Fruit fly (Drosophila melanogaster) whole organism, embryonic: Measurements from ENCODE around the gene CG17010.

Experiments
- Blimp-1 ChIP-seq: fragments of 200-800 bp; sonication (Bioruptor generic); optimal IDR thresholded peaks from 3 replicates; lab custom pipeline; 2018; ENCODE audit warnings: missing biosample characterization, missing genetic modification characterization, mild to moderate bottlenecking, moderate library complexity, missing genetic modification reagents
- CG10462 ChIP-seq: fragments of 200-800 bp; sonication (Bioruptor generic); optimal IDR thresholded peaks from 2 replicates; lab custom pipeline; 2016; ENCODE audit warnings: missing biosample characterization, missing genetic modification characterization
- CG10543 ChIP-seq: fragments of 200-800 bp; sonication (Bioruptor generic); optimal IDR thresholded peaks from 3 replicates; lab custom pipeline; 2017; ENCODE audit warnings: missing biosample characterization, mild to moderate bottlenecking, missing genetic modification characterization, moderate library complexity
- CG11247 ChIP-seq: fragments of 200-800 bp; sonication (Bioruptor generic); IDR thresholded peaks from 2 replicates; pipeline ENCODE4 v1.3.6; 2022; ENCODE audit warnings: missing biosample characterization, missing genetic modification characterization
- CG13296 ChIP-seq: fragments of 200-800 bp; sonication (Bioruptor generic); optimal IDR thresholded peaks from 3 replicates; lab custom pipeline; 2018; ENCODE audit warnings: missing biosample characterization, mild to moderate bottlenecking, missing genetic modification characterization
- CG13775 ChIP-seq: fragments of 200-800 bp; sonication (Bioruptor generic); optimal IDR thresholded peaks from 3 replicates; lab custom pipeline; 2017; ENCODE audit warnings: missing biosample characterization, mild to moderate bottlenecking, missing genetic modification characterization
- CG14965 ChIP-seq: fragments of 200-800 bp; sonication (Bioruptor generic); optimal IDR thresholded peaks from 2 replicates; lab custom pipeline; 2016; ENCODE audit warnings: missing biosample characterization, missing genetic modification characterization, borderline replicate concordance
- CG16863 ChIP-seq: fragments of 200-800 bp; sonication (Bioruptor generic); optimal IDR thresholded peaks from 3 replicates; lab custom pipeline; 2016; ENCODE audit warnings: missing biosample characterization, missing genetic modification characterization
- CG17568 ChIP-seq: fragments of 200-800 bp; sonication (Bioruptor generic); optimal IDR thresholded peaks from 2 replicates; lab custom pipeline; 2018; ENCODE audit warnings: missing biosample characterization, mild to moderate bottlenecking, missing genetic modification characterization, moderate library complexity
- CG17612 ChIP-seq: fragments of 200-800 bp; sonication (Bioruptor generic); IDR thresholded peaks from 2 replicates; pipeline ENCODE4 v1.3.6; 2022; ENCODE audit warnings: missing biosample characterization, missing genetic modification characterization
- CG18476 ChIP-seq: fragments of 200-800 bp; sonication (Bioruptor generic); optimal IDR thresholded peaks from 2 replicates; lab custom pipeline; 2016; ENCODE audit warnings: missing biosample characterization, mild to moderate bottlenecking, missing genetic modification characterization
- CG18764 ChIP-seq: fragments of 200-800 bp; sonication (Bioruptor generic); optimal IDR thresholded peaks from 3 replicates; lab custom pipeline; 2016; ENCODE audit warnings: missing biosample characterization, missing genetic modification characterization
- CG30431 ChIP-seq: fragments of 200-800 bp; sonication (Bioruptor generic); optimal IDR thresholded peaks from 2 replicates; lab custom pipeline; 2017; ENCODE audit warnings: missing biosample characterization, missing genetic modification characterization
- CG3065 ChIP-seq: fragments of 200-800 bp; sonication (Bioruptor generic); optimal IDR thresholded peaks from 2 replicates; lab custom pipeline; 2016; ENCODE audit warnings: missing biosample characterization, missing genetic modification characterization
- CG34224 ChIP-seq: fragments of 200-800 bp; sonication (Bioruptor generic); IDR thresholded peaks from 3 replicates; pipeline ENCODE4 v1.3.6; 2022; ENCODE audit warnings: missing biosample characterization, missing genetic modification characterization; ENCODE audit not compliant: partially characterized antibody
- CG4282 ChIP-seq: fragments of 200-800 bp; sonication (Bioruptor generic); optimal IDR thresholded peaks from 2 replicates; lab custom pipeline; 2016; ENCODE audit warnings: missing biosample characterization, missing genetic modification characterization
- CG5245 ChIP-seq: fragments of 200-800 bp; sonication (Bioruptor generic); optimal IDR thresholded peaks from 3 replicates; lab custom pipeline; 2016; ENCODE audit warnings: missing biosample characterization, missing genetic modification characterization
- CG6791 ChIP-seq: fragments of 200-800 bp; sonication (Bioruptor generic); IDR thresholded peaks from 3 replicates; pipeline ENCODE4 v1.3.6; 2022; ENCODE audit warnings: missing biosample characterization, missing genetic modification characterization; ENCODE audit not compliant: partially characterized antibody
- CG7556 ChIP-seq: fragments of 200-800 bp; sonication (Bioruptor generic); optimal IDR thresholded peaks from 2 replicates; lab custom pipeline; 2017; ENCODE audit warnings: missing biosample characterization, mild to moderate bottlenecking, missing genetic modification characterization
- CG9727 ChIP-seq: fragments of 200-800 bp; sonication (Bioruptor generic); optimal IDR thresholded peaks from 3 replicates; lab custom pipeline; 2017; ENCODE audit warnings: missing biosample characterization, mild to moderate bottlenecking, missing genetic modification characterization
- D19A ChIP-seq: fragments of 200-800 bp; optimal IDR thresholded peaks from 3 replicates; lab custom pipeline; 2019; ENCODE audit warnings: missing biosample characterization, mild to moderate bottlenecking, missing genetic modification characterization, moderate library complexity
- Dip3 ChIP-seq: fragments of 200-800 bp; sonication (Bioruptor generic); optimal IDR thresholded peaks from 3 replicates; lab custom pipeline; 2016; ENCODE audit warnings: missing biosample characterization, missing genetic modification characterization
- Drgx ChIP-seq: fragments of 200-800 bp; sonication (Bioruptor generic); IDR thresholded peaks from 2 replicates; pipeline ENCODE4 v1.3.6; 2022; ENCODE audit warnings: missing biosample characterization, missing genetic modification characterization
- Fer1 ChIP-seq: fragments of 200-800 bp; sonication (Bioruptor generic); optimal IDR thresholded peaks from 2 replicates; lab custom pipeline; 2017; ENCODE audit warnings: missing biosample characterization, mild to moderate bottlenecking, missing genetic modification characterization
- HmgD ChIP-seq: fragments of 200-800 bp; sonication (Bioruptor generic); optimal IDR thresholded peaks from 3 replicates; lab custom pipeline; 2016; ENCODE audit warnings: missing biosample characterization, missing genetic modification characterization
- Jarid2 ChIP-seq: fragments of 200-800 bp; sonication (Bioruptor generic); optimal IDR thresholded peaks from 3 replicates; lab custom pipeline; 2017; ENCODE audit warnings: mild to moderate bottlenecking, missing biosample characterization, missing genetic modification reagents, missing genetic modification characterization
- Lpt ChIP-seq: fragments of >200 bp; optimal IDR thresholded peaks from 2 replicates; lab custom pipeline; 2018; ENCODE audit warnings: missing biosample characterization, missing genetic modification characterization
- MBD-R2 ChIP-seq: fragments of 200-800 bp; sonication (Bioruptor generic); IDR thresholded peaks from 2 replicates; pipeline ENCODE4 v1.3.6; 2022; ENCODE audit warnings: missing biosample characterization, missing genetic modification characterization
- Nf-YB ChIP-seq: fragments of 200-800 bp; sonication (Bioruptor generic); optimal IDR thresholded peaks from 3 replicates; lab custom pipeline; 2019; ENCODE audit warnings: missing biosample characterization, mild to moderate bottlenecking, missing genetic modification characterization, moderate library complexity
- ara ChIP-seq: fragments of 200-800 bp; sonication (Bioruptor generic); IDR thresholded peaks from 2 replicates; pipeline ENCODE4 v1.3.6; 2022; ENCODE audit warnings: missing biosample characterization, missing genetic modification characterization
- ash1 ChIP-seq: fragments of 200-800 bp; sonication (Bioruptor generic); optimal IDR thresholded peaks from 2 replicates; lab custom pipeline; 2018; ENCODE audit warnings: missing biosample characterization, mild to moderate bottlenecking, missing genetic modification characterization
- bab2 ChIP-seq: fragments of 200-800 bp; sonication (Bioruptor generic); optimal IDR thresholded peaks from 2 replicates; lab custom pipeline; 2016; ENCODE audit warnings: missing biosample characterization, missing genetic modification characterization
- bcd ChIP-seq: fragments of 200-800 bp; sonication (Bioruptor generic); optimal IDR thresholded peaks from 2 replicates; lab custom pipeline; 2017; ENCODE audit warnings: missing biosample characterization, mild to moderate bottlenecking, missing genetic modification characterization
- cad ChIP-seq: fragments of >200 bp; optimal IDR thresholded peaks from 2 replicates; lab custom pipeline; 2017; ENCODE audit warnings: missing biosample characterization, missing genetic modification characterization
- cas ChIP-seq: fragments of 200-800 bp; sonication (Bioruptor generic); IDR thresholded peaks from 2 replicates; pipeline ENCODE4 v1.3.6; 2022; ENCODE audit warnings: missing biosample characterization, missing genetic modification characterization
- da ChIP-seq: fragments of 200-800 bp; sonication (Bioruptor generic); optimal IDR thresholded peaks from 2 replicates; lab custom pipeline; 2016; ENCODE audit warnings: missing biosample characterization, missing genetic modification characterization
- dpn ChIP-seq, 2 experiments: fragments of 200-800 bp; sonication (Bioruptor generic); optimal IDR thresholded peaks; 3 replicates each; lab custom pipeline; 2016; ENCODE audit warnings: missing biosample characterization in 2 of 2, missing genetic modification characterization in 2 of 2
- fd64A ChIP-seq: fragments of 200-800 bp; sonication (Bioruptor generic); optimal IDR thresholded peaks from 3 replicates; lab custom pipeline; 2018; ENCODE audit warnings: missing biosample characterization, mild to moderate bottlenecking, missing genetic modification characterization
- h ChIP-seq: fragments of >200 bp; optimal IDR thresholded peaks from 2 replicates; lab custom pipeline; 2017
- insv ChIP-seq, 2 experiments: fragments of 200-800 bp; sonication (Bioruptor generic); optimal IDR thresholded peaks; 3 replicates each; lab custom pipeline; 2016 to 2018; ENCODE audit warnings: missing biosample characterization in 2 of 2, missing genetic modification characterization in 2 of 2
- inv ChIP-seq: fragments of 200-800 bp; sonication (Bioruptor generic); IDR thresholded peaks from 2 replicates; pipeline ENCODE4 v1.3.6; 2022; ENCODE audit warnings: missing biosample characterization, missing genetic modification characterization; ENCODE audit not compliant: partially characterized antibody
- mld ChIP-seq: fragments of 200-800 bp; sonication (Bioruptor generic); IDR thresholded peaks from 3 replicates; pipeline ENCODE4 v1.3.6; 2022; ENCODE audit warnings: missing biosample characterization, missing genetic modification characterization; ENCODE audit not compliant: partially characterized antibody
- nerfin-1 ChIP-seq: fragments of 200-800 bp; sonication (Bioruptor generic); optimal IDR thresholded peaks from 3 replicates; lab custom pipeline; 2019; ENCODE audit warnings: missing biosample characterization, mild to moderate bottlenecking, missing genetic modification characterization, moderate library complexity
- onecut ChIP-seq: fragments of 200-800 bp; sonication (Bioruptor generic); IDR thresholded peaks from 2 replicates; pipeline ENCODE4 v1.3.6; 2022; ENCODE audit warnings: missing biosample characterization, missing genetic modification characterization
- org-1 ChIP-seq: fragments of 200-800 bp; sonication (Bioruptor generic); optimal IDR thresholded peaks from 2 replicates; lab custom pipeline; 2017; ENCODE audit warnings: missing biosample characterization, missing genetic modification characterization
- salm ChIP-seq: fragments of 200-800 bp; sonication (Bioruptor generic); optimal IDR thresholded peaks from 2 replicates; lab custom pipeline; 2018; ENCODE audit warnings: missing biosample characterization, mild to moderate bottlenecking, missing genetic modification characterization
- sens-2 ChIP-seq: fragments of 200-800 bp; sonication (Bioruptor generic); IDR thresholded peaks from 2 replicates; pipeline ENCODE4 v1.3.6; 2022; ENCODE audit warnings: missing biosample characterization, missing genetic modification characterization
- tx ChIP-seq: fragments of 200-800 bp; sonication (Bioruptor generic); optimal IDR thresholded peaks from 2 replicates; lab custom pipeline; 2016; ENCODE audit warnings: missing biosample characterization, missing genetic modification characterization
- vvl ChIP-seq: fragments of 200-800 bp; sonication (Bioruptor generic); IDR thresholded peaks from 2 replicates; pipeline ENCODE4 v1.3.6; 2022; ENCODE audit warnings: missing biosample characterization, missing genetic modification characterization
- wor ChIP-seq: fragments of 200-800 bp; sonication (Bioruptor generic); IDR thresholded peaks from 2 replicates; pipeline ENCODE4 v1.3.6; 2022; ENCODE audit warnings: missing biosample characterization, missing genetic modification characterization
- z ChIP-seq: fragments of 200-800 bp; sonication (Bioruptor generic); IDR thresholded peaks from 3 replicates; pipeline ENCODE4 v1.3.6; 2022; ENCODE audit warnings: missing biosample characterization, missing genetic modification characterization

Gene CG17010

dm6 chr2L:12371740-12372139 is 15.5 kb downstream of the CG17010 start (continued):
- TF ChIP-seq wor (GFP tag; lab: Robert Waterston, UW) (no peak), onecut (GFP tag; lab: Robert Waterston, UW) (peak; percentile 52; the same call in 1 of the 2 replicates), CG30431 (no peak), bab2 (GFP tag; lab: Kevin White, UChicago) (peak; percentile 45), CG7556 (GFP tag; lab: Kevin White, UChicago) (peak; percentile 53), bcd (GFP tag; lab: Kevin White, UChicago) (peak; percentile 50), Jarid2 (GFP tag; lab: Kevin White, UChicago) (peak; percentile 19), Nf-YB (GFP tag; lab: Kevin White, UChicago) (peak; percentile 42), CG34224 (GFP tag; lab: Robert Waterston, UW) (no peak), nerfin-1 (tag; lab: Kevin White, UChicago) (peak; percentile 66), Blimp-1 (GFP tag; lab: Kevin White, UChicago) (peak; percentile 89), CG18476 (GFP tag; lab: Kevin White, UChicago) (peak; percentile 1), org-1 (peak; percentile 65), CG13296 (peak; percentile 30), mld (GFP tag; lab: Robert Waterston, UW) (no peak), Lpt (GFP tag; lab: Kevin White, UChicago) (no peak), D19A (peak; percentile 40), ash1 (GFP tag; lab: Kevin White, UChicago) (no peak), CG4282 (no peak), CG17612 (GFP tag; lab: Robert Waterston, UW) (0 out of 2 replicates have a peak, but pooled peaks have one; percentile 26), vvl (GFP tag; lab: Robert Waterston, UW) (peak; percentile 75), z (GFP tag; lab: Robert Waterston, UW) (no peak), CG16863 (GFP tag; lab: Kevin White, UChicago) (peak; percentile 50), tx (GFP tag; lab: Kevin White, UChicago) (no peak), CG17568 (peak; percentile 71), Fer1 (GFP tag; lab: Kevin White, UChicago) (peak; percentile 20), ara (GFP tag; lab: Robert Waterston, UW) (peak; percentile 76), HmgD (GFP tag; lab: Kevin White, UChicago) (no peak), da (GFP tag; lab: Kevin White, UChicago) (peak; percentile 24), h (lab: Kevin White, UChicago) (no peak), cad (no peak), fd64A (GFP tag; lab: Kevin White, UChicago) (peak; percentile 93), CG14965 (peak; percentile 43), salm (tag; lab: Kevin White, UChicago) (peak; percentile 42), sens-2 (GFP tag; lab: Robert Waterston, UW) (0 out of 2 replicates have a peak, but pooled peaks have one; percentile 18), CG3065 (peak; percentile 18), CG6791 (no peak; the same call in 2 of the 3 replicates), Drgx (no peak), CG18764 (GFP tag; lab: Kevin White, UChicago) (peak; percentile 62), insv (GFP tag; optimal IDR thresholded peaks at IDR 0.05; lab: Kevin White, UChicago) (peak in 1 of 2 experiments; percentile 20), inv (GFP tag; lab: Robert Waterston, UW) (no peak), CG5245 (GFP tag; lab: Kevin White, UChicago) (peak; percentile 26), CG13775 (GFP tag; lab: Kevin White, UChicago) (no peak), cas (GFP tag; lab: Robert Waterston, UW) (no peak), CG10543 (GFP tag; lab: Kevin White, UChicago) (peak; percentile 49), Dip3 (GFP tag; lab: Kevin White, UChicago) (no peak), CG11247 (GFP tag; lab: Robert Waterston, UW) (peak; percentile 35; the same call in 1 of the 2 replicates), MBD-R2 (GFP tag; lab: Robert Waterston, UW) (no peak), CG9727 (GFP tag; lab: Kevin White, UChicago) (peak; percentile 55), CG10462 (no peak), dpn (GFP tag; optimal IDR thresholded peaks at IDR 0.05; lab: Kevin White, UChicago) (peak; percentile 32 to 41)
